Fruit fly (Drosophila melanogaster): ENCODE measurements around the gene CG8128.

dm6 chrX:15710751-15711179 is 13.5 kb downstream of the CG8128 start:
- no peak for TF ChIP-seq Dif (GFP tag; optimal IDR thresholded peaks at IDR 0.05; ENCODE audit: partially characterized antibody)
- no peak for TF ChIP-seq usp (GFP tag; optimal IDR thresholded peaks at IDR 0.05)
- TF ChIP-seq OdsH (GFP tag; optimal IDR thresholded peaks at IDR 0.05): no peak
